Worm (Caenorhabditis elegans) whole organism, midembryonic: Measurements from ENCODE around the gene ZK596.3.

Experiments
- T22C8.4 ChIP-seq: fragments of 200-800 bp; sonication (Bioruptor generic); IDR thresholded peaks from 2 replicates; pipeline ENCODE4 v1.3.6; 2022; ENCODE audit warnings: missing genetic modification characterization, missing compliant biosample characterization
- cog-1 ChIP-seq: sonication (generic microtip); optimal IDR thresholded peaks from 2 replicates; lab custom pipeline; 2016; ENCODE audit warnings: missing genetic modification characterization, missing compliant biosample characterization
- flt-1 ChIP-seq: fragments of 200-800 bp; sonication (Bioruptor generic); IDR thresholded peaks from 2 replicates; pipeline ENCODE4 v1.3.6; 2022; ENCODE audit warnings: missing genetic modification characterization, missing compliant biosample characterization
- klf-2 ChIP-seq: fragments of 200-800 bp; sonication (Bioruptor generic); conservative IDR thresholded peaks from 2 replicates; pipeline ENCODE4 v1.3.6; 2022; ENCODE audit warnings: missing genetic modification reagents, missing genetic modification characterization, missing compliant biosample characterization
- med-1 ChIP-seq: sonication (generic microtip); optimal IDR thresholded peaks from 2 replicates; lab custom pipeline; 2017; ENCODE audit warnings: missing genetic modification characterization, mild to moderate bottlenecking, missing compliant biosample characterization, antibody characterized with exemption, missing genetic modification reagents; ENCODE audit not compliant: insufficient read depth
- tab-1 ChIP-seq: fragments of 200-800 bp; sonication (Bioruptor generic); IDR thresholded peaks from 2 replicates; pipeline ENCODE4 v1.3.6; 2022; ENCODE audit warnings: missing genetic modification characterization, missing compliant biosample characterization

DNA sequence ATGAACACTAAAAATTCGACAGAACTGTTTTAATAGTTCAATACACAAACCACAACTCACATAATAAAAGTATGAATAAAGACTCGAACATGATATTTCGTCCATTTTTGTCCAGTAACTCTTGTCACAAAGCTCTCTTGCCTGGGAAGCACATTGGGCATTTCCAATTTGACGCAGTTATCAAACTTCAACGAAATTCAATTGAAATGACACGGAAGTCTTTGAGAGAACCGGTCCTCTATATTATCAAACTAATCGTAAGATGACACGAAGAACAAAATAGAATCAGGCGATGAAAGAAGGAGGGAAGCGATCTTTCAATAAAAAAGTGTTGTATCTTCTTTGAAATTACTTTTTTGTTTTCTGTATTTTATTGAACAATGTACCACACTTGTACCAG lies 49.1 kb downstream of the ZK596.3 start, which contains the start of gene T11G6.3:
- no peak for TF ChIP-seq T22C8.4 (GFP tag; lab: Robert Waterston, UW)
- TF ChIP-seq flt-1, result no peak
- TF ChIP-seq klf-2 (GFP tag; lab: Robert Waterston, UW), result no peak
- TF ChIP-seq med-1 (GFP tag; lab: Kevin White, UChicago), result no peak
- no peak for TF ChIP-seq tab-1 (GFP tag; lab: Robert Waterston, UW)
- TF ChIP-seq cog-1 (tag; lab: Kevin White, UChicago), result no peak
